Worm (Caenorhabditis elegans): Measurements from ENCODE around the gene npa-1.

DNA sequence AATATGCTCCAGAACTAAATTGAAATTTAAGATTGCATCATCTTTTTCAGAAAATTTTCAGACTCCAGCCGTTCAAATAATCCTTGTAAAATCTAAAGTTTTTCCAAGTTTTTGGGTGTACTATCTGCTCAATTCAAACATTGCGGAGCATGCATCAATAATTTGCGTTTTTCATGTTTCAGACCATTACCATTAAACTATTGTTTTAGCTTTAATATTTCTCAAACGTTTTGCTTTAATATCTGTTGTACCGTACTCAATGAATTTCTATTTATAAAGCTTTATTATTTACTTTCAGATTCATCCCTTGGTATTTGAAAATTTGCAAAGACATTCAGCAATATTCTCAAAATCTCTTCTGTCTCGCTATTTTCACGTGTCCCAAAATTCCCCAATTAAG is 27.7 kb downstream of the npa-1 start, which contains the start of gene odr-2:
- TF ChIP-seq W03F9.2 (tag; optimal IDR thresholded peaks at IDR 0.05) (no peak), him-1 (tag; optimal IDR thresholded peaks at IDR 0.05) (no peak)

Data from whole organism, L4/young adult.